Worm (Caenorhabditis elegans) whole organism, late embryonic: Measurements from ENCODE around the gene F09E5.16.
A peak's percentile ranks its signal among the peaks of the same experiment; 100 is the strongest.

Experiments
- C08G9.2 ChIP-seq: sonication (generic microtip); optimal IDR thresholded peaks from 2 replicates; lab custom pipeline; 2016; ENCODE audit warnings: mild to moderate bottlenecking, missing genetic modification characterization, moderate library complexity, missing compliant biosample characterization
- F13H6.1 ChIP-seq: sonication (generic microtip); optimal IDR thresholded peaks from 2 replicates; lab custom pipeline; 2016; ENCODE audit warnings: missing genetic modification characterization, missing compliant biosample characterization
- K02D7.2 ChIP-seq: sonication (generic microtip); optimal IDR thresholded peaks from 2 replicates; lab custom pipeline; 2017; ENCODE audit warnings: mild to moderate bottlenecking, missing genetic modification characterization, missing compliant biosample characterization
- K09A11.1 ChIP-seq: sonication (generic microtip); optimal IDR thresholded peaks from 2 replicates; lab custom pipeline; 2017; ENCODE audit warnings: antibody characterized with exemption, mild to moderate bottlenecking, missing genetic modification characterization, missing compliant biosample characterization; ENCODE audit not compliant: insufficient read depth
- T23F11.4 ChIP-seq: fragments of 200-800 bp; sonication (Bioruptor generic); optimal IDR thresholded peaks from 2 replicates; lab custom pipeline; 2018; ENCODE audit warnings: mild to moderate bottlenecking, missing genetic modification characterization, missing compliant biosample characterization
- ama-1 ChIP-seq: fragments of 150-350 bp; optimal IDR thresholded peaks from 2 replicates; lab custom pipeline; 2014
- ceh-14 ChIP-seq: sonication (generic microtip); optimal IDR thresholded peaks from 2 replicates; lab custom pipeline; 2016; ENCODE audit warnings: missing genotype, missing genetic modification characterization, missing compliant biosample characterization
- ceh-18 ChIP-seq: sonication (generic microtip); optimal IDR thresholded peaks from 2 replicates; lab custom pipeline; 2016; ENCODE audit warnings: missing genetic modification characterization, missing compliant biosample characterization
- ceh-2 ChIP-seq: sonication (generic microtip); optimal IDR thresholded peaks from 2 replicates; lab custom pipeline; 2016; ENCODE audit warnings: missing genotype, missing genetic modification characterization, missing compliant biosample characterization
- ceh-22 ChIP-seq: sonication (generic microtip); optimal IDR thresholded peaks from 2 replicates; lab custom pipeline; 2017; ENCODE audit warnings: missing biosample characterization, missing genetic modification characterization
- ceh-24 ChIP-seq: sonication (generic microtip); optimal IDR thresholded peaks from 2 replicates; lab custom pipeline; 2016; ENCODE audit warnings: mild to moderate bottlenecking, missing genetic modification characterization, missing compliant biosample characterization
- ceh-31 ChIP-seq: sonication (generic microtip); optimal IDR thresholded peaks from 2 replicates; lab custom pipeline; 2016; ENCODE audit warnings: missing genetic modification characterization, missing compliant biosample characterization
- ceh-34 ChIP-seq: sonication (generic microtip); optimal IDR thresholded peaks from 2 replicates; lab custom pipeline; 2016; ENCODE audit warnings: mild to moderate bottlenecking, missing genetic modification characterization, missing compliant biosample characterization
- ceh-48 ChIP-seq: sonication (generic microtip); optimal IDR thresholded peaks from 2 replicates; lab custom pipeline; 2016; ENCODE audit warnings: missing genetic modification characterization, inconsistent platforms, missing compliant biosample characterization
- elt-2 ChIP-seq: sonication (generic microtip); optimal IDR thresholded peaks from 2 replicates; lab custom pipeline; 2016; ENCODE audit warnings: missing genetic modification reagents, missing genetic modification characterization, missing compliant biosample characterization
- ets-4 ChIP-seq: sonication (generic microtip); optimal IDR thresholded peaks from 2 replicates; lab custom pipeline; 2016; ENCODE audit warnings: missing genetic modification characterization, missing compliant biosample characterization
- fkh-6 ChIP-seq: sonication (generic microtip); optimal IDR thresholded peaks from 2 replicates; lab custom pipeline; 2016; ENCODE audit warnings: missing genetic modification characterization, missing compliant biosample characterization
- hlh-13 ChIP-seq: fragments of 200-800 bp; sonication (Bioruptor generic); optimal IDR thresholded peaks from 2 replicates; lab custom pipeline; 2018; ENCODE audit warnings: mild to moderate bottlenecking, missing genetic modification characterization, missing compliant biosample characterization
- hlh-30 ChIP-seq: sonication (generic microtip); optimal IDR thresholded peaks from 2 replicates; lab custom pipeline; 2017; ENCODE audit warnings: antibody characterized with exemption, missing genetic modification characterization, missing compliant biosample characterization; ENCODE audit not compliant: insufficient read depth
- hlh-6 ChIP-seq: sonication (generic microtip); optimal IDR thresholded peaks from 2 replicates; lab custom pipeline; 2016; ENCODE audit warnings: missing genotype, missing genetic modification characterization, missing compliant biosample characterization
- hlh-8 ChIP-seq: sonication (generic microtip); optimal IDR thresholded peaks from 2 replicates; lab custom pipeline; 2016; ENCODE audit warnings: missing genotype, missing genetic modification characterization, missing compliant biosample characterization
- lin-11 ChIP-seq: fragments of 200-800 bp; sonication (Bioruptor generic); optimal IDR thresholded peaks from 2 replicates; lab custom pipeline; 2018; ENCODE audit warnings: mild to moderate bottlenecking, missing genetic modification characterization, missing compliant biosample characterization
- nfya-1 ChIP-seq: sonication (generic microtip); optimal IDR thresholded peaks from 2 replicates; lab custom pipeline; 2017; ENCODE audit warnings: missing genetic modification characterization, mild to moderate bottlenecking, missing compliant biosample characterization, antibody characterized with exemption, moderate library complexity
- pat-9 ChIP-seq: fragments of 200-800 bp; sonication (Bioruptor generic); optimal IDR thresholded peaks from 2 replicates; lab custom pipeline; 2018; ENCODE audit warnings: mild to moderate bottlenecking, missing genetic modification characterization, moderate library complexity, missing compliant biosample characterization
- pha-4 ChIP-seq: fragments of 150-350 bp; optimal IDR thresholded peaks from 2 replicates; lab custom pipeline; 2018; ENCODE audit warnings: missing biosample characterization, missing genetic modification reagents, missing genetic modification characterization
- pqm-1 ChIP-seq: sonication (generic microtip); optimal IDR thresholded peaks from 2 replicates; lab custom pipeline; 2016; ENCODE audit warnings: missing genetic modification characterization, missing compliant biosample characterization
- ref-2 ChIP-seq: sonication (generic microtip); optimal IDR thresholded peaks from 2 replicates; lab custom pipeline; 2016; ENCODE audit warnings: missing genetic modification characterization, missing compliant biosample characterization
- sdc-2 ChIP-seq: sonication (generic microtip); optimal IDR thresholded peaks from 2 replicates; lab custom pipeline; 2016; ENCODE audit warnings: missing genotype, missing genetic modification characterization, missing compliant biosample characterization
- sox-2 ChIP-seq: fragments of 200-800 bp; sonication (Bioruptor generic); IDR thresholded peaks from 2 replicates; pipeline ENCODE4 v1.3.6; 2022; ENCODE audit warnings: missing genetic modification reagents, missing genetic modification characterization, missing compliant biosample characterization
- sox-4 ChIP-seq: sonication (generic microtip); optimal IDR thresholded peaks from 2 replicates; lab custom pipeline; 2017; ENCODE audit warnings: mild to moderate bottlenecking, missing genetic modification characterization, inconsistent platforms, missing compliant biosample characterization
- tbx-2 ChIP-seq: sonication (generic microtip); optimal IDR thresholded peaks from 2 replicates; lab custom pipeline; 2016; ENCODE audit warnings: missing genetic modification characterization, missing compliant biosample characterization
- ttx-3 ChIP-seq: sonication (generic microtip); optimal IDR thresholded peaks from 2 replicates; lab custom pipeline; 2016; ENCODE audit warnings: missing genetic modification reagents, missing genetic modification characterization, missing compliant biosample characterization
- unc-42 ChIP-seq: sonication (generic microtip); optimal IDR thresholded peaks from 2 replicates; lab custom pipeline; 2016; ENCODE audit warnings: missing genotype, missing genetic modification characterization, missing compliant biosample characterization
- unc-55 ChIP-seq: sonication (generic microtip); optimal IDR thresholded peaks from 2 replicates; lab custom pipeline; 2017; ENCODE audit warnings: missing biosample characterization, missing genetic modification reagents, missing genetic modification characterization
- zip-5 ChIP-seq: sonication (generic microtip); optimal IDR thresholded peaks from 2 replicates; lab custom pipeline; 2016; ENCODE audit warnings: missing genetic modification characterization, missing compliant biosample characterization

F09E5.16 gene

ce11 chrII:5336660-5337494, 28.7 kb downstream of the F09E5.16 start:
- TF ChIP-seq ama-1 (peak; percentile 15), ceh-31 (tag; lab: Kevin White, UChicago) (peak; percentile 62), K02D7.2 (tag; lab: Kevin White, UChicago) (no peak), K09A11.1 (tag; lab: Kevin White, UChicago) (no peak), lin-11 (tag; lab: Kevin White, UChicago) (no peak), F13H6.1 (peak; percentile 28), ceh-34 (peak; percentile 33), ceh-22 (tag; lab: Kevin White, UChicago) (no peak), nfya-1 (tag; lab: Kevin White, UChicago) (peak; percentile 54), tbx-2 (tag; lab: Kevin White, UChicago) (peak; percentile 56), ttx-3 (tag; lab: Kevin White, UChicago) (no peak), unc-42 (tag; lab: Kevin White, UChicago) (peak; percentile 52), hlh-30 (tag; lab: Kevin White, UChicago) (no peak), hlh-8 (tag; lab: Kevin White, UChicago) (no peak), unc-55 (peak; percentile 35), pqm-1 (tag; lab: Kevin White, UChicago) (peak; percentile 30), ceh-18 (tag; lab: Kevin White, UChicago) (peak; percentile 71), elt-2 (peak; percentile 64)

- peak; percentile 9 for TF ChIP-seq C08G9.2 (tag; lab: Kevin White, UChicago)
- TF ChIP-seq sdc-2 = peak; percentile 11
- TF ChIP-seq hlh-6 (tag; lab: Kevin White, UChicago) = peak; percentile 57
- peak; percentile 76 for TF ChIP-seq ceh-31 (tag; lab: Kevin White, UChicago)
- peak; percentile 11 for TF ChIP-seq ref-2 (tag; lab: Kevin White, UChicago)
- TF ChIP-seq pha-4 (tag; lab: Kevin White, UChicago) = no peak
- TF ChIP-seq unc-42 (tag; lab: Kevin White, UChicago) = peak; percentile 58
- peak; percentile 66 for TF ChIP-seq nfya-1 (tag; lab: Kevin White, UChicago)
- TF ChIP-seq ceh-22 (tag; lab: Kevin White, UChicago) = no peak
- peak; percentile 40 for TF ChIP-seq tbx-2 (tag; lab: Kevin White, UChicago)
- TF ChIP-seq pat-9 (tag; lab: Kevin White, UChicago) = no peak
- TF ChIP-seq unc-55 = peak; percentile 42
- TF ChIP-seq T23F11.4 (GFP tag; lab: Kevin White, UChicago) = no peak
- peak; percentile 16 for TF ChIP-seq F13H6.1
- no peak for TF ChIP-seq ets-4 (tag; lab: Kevin White, UChicago)
- TF ChIP-seq ceh-14 (tag; lab: Kevin White, UChicago) = peak; percentile 24
- peak; percentile 74 for TF ChIP-seq ceh-48 (tag; lab: Kevin White, UChicago)
These were observed 29.5 kb downstream of the F09E5.16 start for ce11 chrII:5336035-5336376.

ce11 chrII:5335370-5336034, 30.0 kb downstream of the F09E5.16 start:
- TF ChIP-seq ama-1 (no peak), ceh-24 (tag; lab: Kevin White, UChicago) (no peak), K09A11.1 (tag; lab: Kevin White, UChicago) (no peak), hlh-13 (GFP tag; lab: Kevin White, UChicago) (no peak)

ce11 chrII:5334628-5335027, 30.9 kb downstream of the F09E5.16 start:
- TF ChIP-seq unc-42 (tag; lab: Kevin White, UChicago) (no peak), ceh-31 (tag; lab: Kevin White, UChicago) (no peak), zip-5 (tag; lab: Kevin White, UChicago) (no peak), sox-2 (GFP tag; lab: Robert Waterston, UW) (no peak), ceh-2 (tag; lab: Kevin White, UChicago) (no peak), fkh-6 (tag; lab: Kevin White, UChicago) (no peak), hlh-6 (tag; lab: Kevin White, UChicago) (no peak), sox-4 (no peak), ceh-22 (tag; lab: Kevin White, UChicago) (no peak)
